Fruit fly (Drosophila melanogaster): Measurements from ENCODE around the gene Cyp4ac1.

Cyp4ac1 gene

DNA sequence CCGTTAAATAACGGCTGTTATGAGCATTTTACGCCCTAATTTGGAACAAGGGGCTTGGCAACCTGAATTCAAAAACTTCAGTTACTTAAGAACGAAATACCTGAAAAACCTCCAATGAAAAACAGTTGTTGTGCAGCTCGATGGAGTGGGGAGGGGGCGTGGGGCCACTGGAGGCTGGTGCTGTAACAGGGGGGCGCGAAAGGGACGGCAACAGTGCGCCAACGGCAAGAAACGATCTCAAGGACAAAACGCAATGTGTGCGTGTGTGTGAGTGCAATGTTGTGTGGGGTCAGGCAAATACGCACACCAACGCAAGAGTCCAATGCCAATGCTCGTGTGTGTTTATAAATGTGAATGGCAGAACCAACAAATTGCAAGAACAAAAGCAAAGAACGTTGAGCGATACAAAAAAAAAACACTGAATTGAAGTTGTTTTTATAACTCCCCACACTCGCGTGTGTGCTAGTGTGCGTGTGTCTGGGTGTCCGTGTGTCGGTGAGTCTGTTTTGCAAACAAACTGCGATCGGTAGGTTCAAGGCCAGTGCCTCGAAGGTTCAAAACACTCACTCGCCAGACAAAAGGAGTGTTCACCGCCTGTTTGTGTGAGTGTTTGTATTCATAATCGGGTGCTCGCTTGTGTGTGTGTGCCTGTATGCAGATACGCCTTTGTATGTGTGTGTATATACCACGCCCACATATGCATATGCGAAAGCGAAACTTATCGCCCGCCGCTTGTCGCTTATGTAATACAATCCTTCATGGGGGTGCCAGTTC, 28.3 kb downstream of the Cyp4ac1 start:
- TF ChIP-seq sv (GFP tag; optimal IDR thresholded peaks at IDR 0.05) (no peak), OdsH (GFP tag; optimal IDR thresholded peaks at IDR 0.05) (no peak), rgr (GFP tag; optimal IDR thresholded peaks at IDR 0.05) (peak; percentile 0), h (GFP tag; optimal IDR thresholded peaks at IDR 0.05) (no peak), N (GFP tag; optimal IDR thresholded peaks at IDR 0.05) (peak; percentile 62), Dif (GFP tag; optimal IDR thresholded peaks at IDR 0.05; ENCODE audit: partially characterized antibody) (peak; percentile 79), Dfd (GFP tag; optimal IDR thresholded peaks at IDR 0.05) (no peak), jim (GFP tag; optimal IDR thresholded peaks at IDR 0.05) (peak; percentile 87), Rel (GFP tag; optimal IDR thresholded peaks at IDR 0.05) (no peak), Rel (tag; optimal IDR thresholded peaks at IDR 0.05) (peak; percentile 37), Jra (GFP tag; optimal IDR thresholded peaks at IDR 0.05) (peak; percentile 48), dl (GFP tag; optimal IDR thresholded peaks at IDR 0.05; ENCODE audit: insufficient read depth in 1 of 2, partially characterized antibody in 2 of 2) (peak in 1 of 2 experiments; percentile 53), HLH106 (tag; optimal IDR thresholded peaks at IDR 0.05) (peak; percentile 9), Sp1 (GFP tag; optimal IDR thresholded peaks at IDR 0.05) (peak; percentile 8), fru (GFP tag; optimal IDR thresholded peaks at IDR 0.05) (peak; percentile 26), Hr83 (GFP tag; optimal IDR thresholded peaks at IDR 0.05; ENCODE audit: poor library complexity, severe bottlenecking) (peak; percentile 77), tai (GFP tag; optimal IDR thresholded peaks at IDR 0.05) (peak; percentile 21), Abd-B (GFP tag; optimal IDR thresholded peaks at IDR 0.05) (peak; percentile 59)

- TF ChIP-seq br (GFP tag; optimal IDR thresholded peaks at IDR 0.05): peak; percentile 94
- peak; percentile 97 for TF ChIP-seq OdsH (GFP tag; optimal IDR thresholded peaks at IDR 0.05)
- TF ChIP-seq Sp1 (GFP tag; optimal IDR thresholded peaks at IDR 0.05): peak; percentile 95
- TF ChIP-seq jim (GFP tag; optimal IDR thresholded peaks at IDR 0.05): no peak
- peak; percentile 89 for TF ChIP-seq woc (GFP tag; optimal IDR thresholded peaks at IDR 0.05)
- peak; percentile 97 for TF ChIP-seq CG9705 (GFP tag; optimal IDR thresholded peaks at IDR 0.05)
- TF ChIP-seq pan (optimal IDR thresholded peaks at IDR 0.05): no peak
- TF ChIP-seq dmrt93B (GFP tag; optimal IDR thresholded peaks at IDR 0.05): peak; percentile 97
- no peak for TF ChIP-seq N (GFP tag; optimal IDR thresholded peaks at IDR 0.05)
- peak; percentile 91 for TF ChIP-seq Rel (GFP tag; optimal IDR thresholded peaks at IDR 0.05)
- peak; percentile 77 for TF ChIP-seq Rel (tag; optimal IDR thresholded peaks at IDR 0.05)
- peak; percentile 87 for TF ChIP-seq CG32264 (GFP tag; optimal IDR thresholded peaks at IDR 0.05)
- TF ChIP-seq Hr83 (GFP tag; optimal IDR thresholded peaks at IDR 0.05; ENCODE audit: poor library complexity, severe bottlenecking): no peak
- no peak for TF ChIP-seq usp (GFP tag; optimal IDR thresholded peaks at IDR 0.05)
- TF ChIP-seq foxo (GFP tag; optimal IDR thresholded peaks at IDR 0.05): peak; percentile 73 to 96
- no peak for TF ChIP-seq Abd-B (GFP tag; optimal IDR thresholded peaks at IDR 0.05)
- peak; percentile 92 for TF ChIP-seq sage (GFP tag; optimal IDR thresholded peaks at IDR 0.05)
- no peak for TF ChIP-seq Hr78 (GFP tag; optimal IDR thresholded peaks at IDR 0.05)
- TF ChIP-seq Vsx2 (GFP tag; optimal IDR thresholded peaks at IDR 0.05; ENCODE audit: partially characterized antibody): no peak
- peak; percentile 84 for TF ChIP-seq psq (GFP tag; optimal IDR thresholded peaks at IDR 0.05)
- peak; percentile 15 for TF ChIP-seq Jra (GFP tag; optimal IDR thresholded peaks at IDR 0.05)
- peak; percentile 85 for TF ChIP-seq brk (GFP tag; optimal IDR thresholded peaks at IDR 0.05)
- peak; percentile 85 for TF ChIP-seq dsf (GFP tag; optimal IDR thresholded peaks at IDR 0.05; ENCODE audit: borderline replicate concordance)
- TF ChIP-seq CrebA (GFP tag; optimal IDR thresholded peaks at IDR 0.05; ENCODE audit: borderline replicate concordance): peak; percentile 65
- no peak for TF ChIP-seq GATAd (GFP tag; optimal IDR thresholded peaks at IDR 0.05)
- no peak for TF ChIP-seq tai (GFP tag; optimal IDR thresholded peaks at IDR 0.05)
- TF ChIP-seq lola (GFP tag; optimal IDR thresholded peaks at IDR 0.05): no peak
- TF ChIP-seq Myc (optimal IDR thresholded peaks at IDR 0.05): no peak
- peak; percentile 96 for TF ChIP-seq rgr (GFP tag; optimal IDR thresholded peaks at IDR 0.05)
- peak; percentile 94 for TF ChIP-seq fru (GFP tag; optimal IDR thresholded peaks at IDR 0.05)
- peak; percentile 97 for TF ChIP-seq ey (GFP tag; optimal IDR thresholded peaks at IDR 0.05)
- TF ChIP-seq Hnf4 (GFP tag; optimal IDR thresholded peaks at IDR 0.05): peak; percentile 91
- TF ChIP-seq Mio (GFP tag; optimal IDR thresholded peaks at IDR 0.05): peak; percentile 83
- no peak for TF ChIP-seq Dif (GFP tag; optimal IDR thresholded peaks at IDR 0.05; ENCODE audit: partially characterized antibody)
- peak; percentile 98 for TF ChIP-seq HLH106 (tag; optimal IDR thresholded peaks at IDR 0.05)
- TF ChIP-seq h (GFP tag; optimal IDR thresholded peaks at IDR 0.05): peak; percentile 97
- peak; percentile 66 for TF ChIP-seq Dfd (GFP tag; optimal IDR thresholded peaks at IDR 0.05)
These were observed 28.8 kb downstream of the Cyp4ac1 start for dm6 chr2L:5292643-5292963.
